Fruit fly (Drosophila melanogaster) whole organism, embryonic: ENCODE results near the gene CAH16.

Source experiments
- CG11560 ChIP-seq: fragments of 200-800 bp; sonication (Bioruptor generic); IDR thresholded peaks from 3 replicates; pipeline ENCODE4 v1.3.6; 2022; ENCODE audit warnings: missing biosample characterization, missing genetic modification characterization
- CG6272 ChIP-seq: fragments of 200-800 bp; sonication (Bioruptor generic); IDR thresholded peaks from 2 replicates; pipeline ENCODE4 v1.3.6; 2022; ENCODE audit warnings: missing biosample characterization, missing genetic modification characterization
- Taf1 ChIP-seq: fragments of 200-800 bp; sonication (Bioruptor generic); IDR thresholded peaks from 2 replicates; pipeline ENCODE4 v1.3.6; 2022; ENCODE audit warnings: missing biosample characterization, missing genetic modification characterization
- usp ChIP-seq: fragments of >200 bp; optimal IDR thresholded peaks from 2 replicates; lab custom pipeline; 2017; ENCODE audit warnings: missing biosample characterization, missing genetic modification characterization

- TF ChIP-seq Taf1 (GFP tag; lab: Robert Waterston, UW), result no peak
- no peak for TF ChIP-seq CG11560 (tag; lab: Robert Waterston, UW)
- TF ChIP-seq usp, result no peak
- no peak for TF ChIP-seq CG6272
Measured at dm6 chr3R:31306454-31306853, 46.4 kb downstream of the CAH16 start.
